Worm (Caenorhabditis elegans) whole organism, midembryonic: ENCODE measurements around the gene npr-29.

ENCODE experiments used
- T22C8.4 ChIP-seq: fragments of 200-800 bp; sonication (Bioruptor generic); IDR thresholded peaks from 2 replicates; pipeline ENCODE4 v1.3.6; 2022; ENCODE audit warnings: missing genetic modification characterization, missing compliant biosample characterization
- cog-1 ChIP-seq: sonication (generic microtip); optimal IDR thresholded peaks from 2 replicates; lab custom pipeline; 2016; ENCODE audit warnings: missing genetic modification characterization, missing compliant biosample characterization
- flt-1 ChIP-seq: fragments of 200-800 bp; sonication (Bioruptor generic); IDR thresholded peaks from 2 replicates; pipeline ENCODE4 v1.3.6; 2022; ENCODE audit warnings: missing genetic modification characterization, missing compliant biosample characterization
- klf-2 ChIP-seq: fragments of 200-800 bp; sonication (Bioruptor generic); conservative IDR thresholded peaks from 2 replicates; pipeline ENCODE4 v1.3.6; 2022; ENCODE audit warnings: missing genetic modification reagents, missing genetic modification characterization, missing compliant biosample characterization
- med-1 ChIP-seq: sonication (generic microtip); optimal IDR thresholded peaks from 2 replicates; lab custom pipeline; 2017; ENCODE audit warnings: missing genetic modification characterization, mild to moderate bottlenecking, missing compliant biosample characterization, antibody characterized with exemption, missing genetic modification reagents; ENCODE audit not compliant: insufficient read depth
- ref-1 ChIP-seq: fragments of 200-800 bp; sonication (Bioruptor generic); conservative IDR thresholded peaks from 2 replicates; pipeline ENCODE4 v1.3.6; 2022; ENCODE audit warnings: missing genetic modification reagents, missing genetic modification characterization, missing compliant biosample characterization
- tab-1 ChIP-seq: fragments of 200-800 bp; sonication (Bioruptor generic); IDR thresholded peaks from 2 replicates; pipeline ENCODE4 v1.3.6; 2022; ENCODE audit warnings: missing genetic modification characterization, missing compliant biosample characterization
- ztf-23 ChIP-seq: fragments of 200-800 bp; sonication (Bioruptor generic); IDR thresholded peaks from 2 replicates; pipeline ENCODE4 v1.3.6; 2022; ENCODE audit warnings: missing genetic modification reagents, missing genetic modification characterization, missing compliant biosample characterization
- ztf-29 ChIP-seq: fragments of 200-800 bp; sonication (Bioruptor generic); IDR thresholded peaks from 2 replicates; pipeline ENCODE4 v1.3.6; 2022; ENCODE audit warnings: missing genetic modification reagents, missing genetic modification characterization, missing compliant biosample characterization

npr-29 gene

ce11 chrIII:9215367-9215766, at the start of gene npr-29:
TSS of gene npr-29 (minus strand) at chrIII:9215467.
- TF ChIP-seq ztf-23 (GFP tag; lab: Robert Waterston, UW): no peak
- no peak for TF ChIP-seq tab-1 (GFP tag; lab: Robert Waterston, UW)
- no peak for TF ChIP-seq flt-1 (GFP tag; lab: Robert Waterston, UW)
- TF ChIP-seq klf-2 (GFP tag; lab: Robert Waterston, UW): no peak
- no peak for TF ChIP-seq T22C8.4 (GFP tag; lab: Robert Waterston, UW)
- TF ChIP-seq cog-1 (tag; lab: Kevin White, UChicago): no peak
- no peak for TF ChIP-seq ref-1 (GFP tag; lab: Robert Waterston, UW)

ce11 chrIII:9258510-9258909, 43.2 kb upstream of the npr-29 start:
- TF ChIP-seq ztf-29 (no peak), cog-1 (tag; lab: Kevin White, UChicago) (no peak), ztf-23 (GFP tag; lab: Robert Waterston, UW) (no peak), tab-1 (GFP tag; lab: Robert Waterston, UW) (no peak), klf-2 (GFP tag; lab: Robert Waterston, UW) (no peak), ref-1 (GFP tag; lab: Robert Waterston, UW) (no peak), flt-1 (GFP tag; lab: Robert Waterston, UW) (no peak)

- TF ChIP-seq tab-1 (GFP tag; lab: Robert Waterston, UW) (no peak), ztf-23 (GFP tag; lab: Robert Waterston, UW) (no peak), ref-1 (GFP tag; lab: Robert Waterston, UW) (no peak), T22C8.4 (GFP tag; lab: Robert Waterston, UW) (no peak), klf-2 (GFP tag; lab: Robert Waterston, UW) (no peak), cog-1 (tag; lab: Kevin White, UChicago) (no peak), ztf-29 (no peak), med-1 (GFP tag; lab: Kevin White, UChicago) (no peak), flt-1 (GFP tag; lab: Robert Waterston, UW) (no peak)
Measured at ce11 chrIII:9256961-9257360, 41.7 kb upstream of the npr-29 start, which contains the start of gene M01A8.1. TSS of gene M01A8.1 (plus strand) at chrIII:9257261.

- TF ChIP-seq med-1 (GFP tag; lab: Kevin White, UChicago) (no peak), ref-1 (GFP tag; lab: Robert Waterston, UW) (no peak), T22C8.4 (GFP tag; lab: Robert Waterston, UW) (no peak), klf-2 (GFP tag; lab: Robert Waterston, UW) (no peak), ztf-23 (GFP tag; lab: Robert Waterston, UW) (no peak)
Measured at ce11 chrIII:9255801-9256200, 40.5 kb upstream of the npr-29 start.

- TF ChIP-seq klf-2 (GFP tag; lab: Robert Waterston, UW): no peak
- no peak for TF ChIP-seq cog-1 (tag; lab: Kevin White, UChicago)
- TF ChIP-seq ztf-29: no peak
- no peak for TF ChIP-seq ref-1 (GFP tag; lab: Robert Waterston, UW)
- no peak for TF ChIP-seq ztf-23 (GFP tag; lab: Robert Waterston, UW)
- TF ChIP-seq T22C8.4 (GFP tag; lab: Robert Waterston, UW): no peak
- no peak for TF ChIP-seq med-1 (GFP tag; lab: Kevin White, UChicago)
- TF ChIP-seq flt-1 (GFP tag; lab: Robert Waterston, UW): no peak
- TF ChIP-seq tab-1 (GFP tag; lab: Robert Waterston, UW): no peak
Measured at ce11 chrIII:9254988-9255387, 39.7 kb upstream of the npr-29 start.

- TF ChIP-seq ztf-29 (no peak), tab-1 (GFP tag; lab: Robert Waterston, UW) (no peak), klf-2 (GFP tag; lab: Robert Waterston, UW) (no peak), T22C8.4 (GFP tag; lab: Robert Waterston, UW) (no peak), cog-1 (tag; lab: Kevin White, UChicago) (no peak)
Measured at ce11 chrIII:9250729-9251128, 35.5 kb upstream of the npr-29 start, which contains the start of gene T02C1.2. TSS of gene T02C1.2 (plus strand) at chrIII:9251029.

- TF ChIP-seq ztf-23 (GFP tag; lab: Robert Waterston, UW): no peak
Measured at ce11 chrIII:9247221-9247620, 32.0 kb upstream of the npr-29 start, which contains the start of gene T02C1.1. TSS of gene T02C1.1 (plus strand) at chrIII:9247525.

ce11 chrIII:9242675-9243074, 27.4 kb upstream of the npr-29 start, which contains the start of gene dat-1:
TSS of gene dat-1 (plus strand) at chrIII:9242975.
- TF ChIP-seq flt-1 (GFP tag; lab: Robert Waterston, UW) (no peak), klf-2 (GFP tag; lab: Robert Waterston, UW) (no peak), tab-1 (GFP tag; lab: Robert Waterston, UW) (no peak), ref-1 (GFP tag; lab: Robert Waterston, UW) (no peak), med-1 (GFP tag; lab: Kevin White, UChicago) (no peak), T22C8.4 (GFP tag; lab: Robert Waterston, UW) (no peak), ztf-29 (no peak), cog-1 (tag; lab: Kevin White, UChicago) (no peak), ztf-23 (GFP tag; lab: Robert Waterston, UW) (no peak)

- TF ChIP-seq klf-2 (GFP tag; lab: Robert Waterston, UW) (no peak), ztf-23 (GFP tag; lab: Robert Waterston, UW) (0 out of 2 replicates have a peak, but pooled peaks have one; percentile 7), tab-1 (GFP tag; lab: Robert Waterston, UW) (no peak), T22C8.4 (GFP tag; lab: Robert Waterston, UW) (no peak)
Measured at ce11 chrIII:9239983-9240382, 24.7 kb upstream of the npr-29 start, which contains the start of gene saeg-2. TSS of gene saeg-2 (plus strand) at chrIII:9240363.

ce11 chrIII:9237626-9238025, 22.4 kb upstream of the npr-29 start:
- TF ChIP-seq tab-1 (GFP tag; lab: Robert Waterston, UW) (no peak), med-1 (GFP tag; lab: Kevin White, UChicago) (no peak), ztf-29 (no peak)
